Fruit fly (Drosophila melanogaster) whole organism, prepupa: ENCODE results near the gene Usf.

Experiments used
- Blimp-1 ChIP-seq: fragments of 200-800 bp; sonication (Bioruptor generic); optimal IDR thresholded peaks from 3 replicates; lab custom pipeline; 2017; ENCODE audit warnings: missing biosample characterization, missing genetic modification characterization, mild to moderate bottlenecking, moderate library complexity, missing genetic modification reagents
- CG10631 ChIP-seq: fragments of 200-800 bp; sonication (Bioruptor generic); optimal IDR thresholded peaks from 2 replicates; lab custom pipeline; 2016; ENCODE audit warnings: missing biosample characterization, missing genetic modification characterization
- CG10669 ChIP-seq: fragments of 200-800 bp; sonication (Bioruptor generic); optimal IDR thresholded peaks from 3 replicates; lab custom pipeline; 2018; ENCODE audit warnings: missing biosample characterization, mild to moderate bottlenecking, missing genetic modification characterization, moderate library complexity
- CG1621 ChIP-seq: fragments of 200-800 bp; sonication (Bioruptor generic); optimal IDR thresholded peaks from 3 replicates; lab custom pipeline; 2018; ENCODE audit warnings: missing biosample characterization, mild to moderate bottlenecking, missing genetic modification characterization
- CG16779 ChIP-seq: fragments of 200-800 bp; sonication (Bioruptor generic); optimal IDR thresholded peaks from 3 replicates; lab custom pipeline; 2017; ENCODE audit warnings: missing biosample characterization, mild to moderate bottlenecking, missing genetic modification characterization
- CG3032 ChIP-seq: fragments of 200-800 bp; optimal IDR thresholded peaks from 2 replicates; lab custom pipeline; 2019; ENCODE audit warnings: missing biosample characterization, mild to moderate bottlenecking, missing genetic modification characterization, moderate library complexity
- CG34406 ChIP-seq: fragments of 200-800 bp; sonication (Bioruptor generic); optimal IDR thresholded peaks from 3 replicates; lab custom pipeline; 2016; ENCODE audit warnings: missing biosample characterization, missing genetic modification characterization
- CG4318 ChIP-seq: fragments of 200-800 bp; sonication (Bioruptor generic); optimal IDR thresholded peaks from 3 replicates; lab custom pipeline; 2017; ENCODE audit warnings: missing biosample characterization, mild to moderate bottlenecking, missing genetic modification characterization
- CG6163 ChIP-seq: fragments of 200-800 bp; sonication (Bioruptor generic); IDR thresholded peaks from 3 replicates; pipeline ENCODE4 v1.3.6; 2022; ENCODE audit warnings: missing biosample characterization, missing genetic modification characterization
- CG6276 ChIP-seq: fragments of 200-800 bp; sonication (Bioruptor generic); optimal IDR thresholded peaks from 2 replicates; lab custom pipeline; 2017; ENCODE audit warnings: missing biosample characterization, mild to moderate bottlenecking, missing genetic modification characterization
- CG7368 ChIP-seq: fragments of 200-800 bp; sonication (Bioruptor generic); optimal IDR thresholded peaks from 3 replicates; lab custom pipeline; 2016; ENCODE audit warnings: missing biosample characterization, missing genetic modification characterization
- CG8319 ChIP-seq: fragments of 200-800 bp; sonication (Bioruptor generic); optimal IDR thresholded peaks from 3 replicates; lab custom pipeline; 2016; ENCODE audit warnings: missing biosample characterization, missing genetic modification characterization
- CG8632 ChIP-seq: fragments of 200-800 bp; sonication (Bioruptor generic); optimal IDR thresholded peaks from 3 replicates; lab custom pipeline; 2016; ENCODE audit warnings: missing biosample characterization, missing genetic modification characterization
- CG9139 ChIP-seq: fragments of 200-800 bp; sonication (Bioruptor generic); optimal IDR thresholded peaks from 3 replicates; lab custom pipeline; 2017; ENCODE audit warnings: missing biosample characterization, mild to moderate bottlenecking, missing genetic modification characterization
- Eip78C ChIP-seq: fragments of 200-800 bp; sonication (Bioruptor generic); peaks from one replicate; lab custom pipeline; 2016; ENCODE audit warnings: missing biosample characterization, missing genetic modification characterization
- Eip93F ChIP-seq: fragments of 200-800 bp; sonication (Bioruptor generic); optimal IDR thresholded peaks from 2 replicates; lab custom pipeline; 2016; ENCODE audit warnings: missing biosample characterization, mild to moderate bottlenecking, missing genetic modification characterization
- Ets21C ChIP-seq: fragments of 200-800 bp; sonication (Bioruptor generic); optimal IDR thresholded peaks from 3 replicates; lab custom pipeline; 2016; ENCODE audit warnings: missing biosample characterization, missing genetic modification characterization
- Ets96B ChIP-seq: fragments of 200-800 bp; optimal IDR thresholded peaks from 2 replicates; lab custom pipeline; 2019; ENCODE audit warnings: missing biosample characterization, mild to moderate bottlenecking, missing genetic modification characterization, moderate library complexity
- Gug ChIP-seq: fragments of 200-800 bp; sonication (Bioruptor generic); IDR thresholded peaks from 2 replicates; pipeline ENCODE4 v1.3.6; 2022; ENCODE audit warnings: missing biosample characterization, missing genetic modification characterization
- Hr38 ChIP-seq: sonication (Bioruptor generic); optimal IDR thresholded peaks from 2 replicates; lab custom pipeline; 2016; ENCODE audit warnings: missing biosample characterization, missing genetic modification characterization
- Hr39 ChIP-seq: fragments of 200-800 bp; sonication (Bioruptor generic); optimal IDR thresholded peaks from 2 replicates; lab custom pipeline; 2016; ENCODE audit warnings: missing biosample characterization, missing genetic modification characterization
- Lpt ChIP-seq: fragments of 200-800 bp; sonication (Bioruptor generic); optimal IDR thresholded peaks from 3 replicates; lab custom pipeline; 2016; ENCODE audit warnings: missing biosample characterization, missing genetic modification characterization
- Smox ChIP-seq: fragments of 200-800 bp; sonication (Bioruptor generic); optimal IDR thresholded peaks from 3 replicates; lab custom pipeline; 2016; ENCODE audit warnings: missing biosample characterization, missing genetic modification characterization
- Sox102F ChIP-seq: fragments of 200-800 bp; sonication (Bioruptor generic); optimal IDR thresholded peaks from 2 replicates; lab custom pipeline; 2016; ENCODE audit warnings: missing biosample characterization, mild to moderate bottlenecking, missing genetic modification characterization
- Sox14 ChIP-seq: fragments of 200-800 bp; sonication (Bioruptor generic); optimal IDR thresholded peaks from 3 replicates; lab custom pipeline; 2016; ENCODE audit warnings: missing biosample characterization, missing genetic modification characterization
- Sox15 ChIP-seq: fragments of 200-800 bp; sonication (Bioruptor generic); optimal IDR thresholded peaks from 3 replicates; lab custom pipeline; 2016; ENCODE audit warnings: missing biosample characterization, missing genetic modification characterization
- achi ChIP-seq: fragments of 200-800 bp; sonication (Bioruptor generic); optimal IDR thresholded peaks from 3 replicates; lab custom pipeline; 2016; ENCODE audit warnings: missing biosample characterization, missing genetic modification characterization
- cyc ChIP-seq: fragments of 200-800 bp; sonication (Bioruptor generic); optimal IDR thresholded peaks from 3 replicates; lab custom pipeline; 2016; ENCODE audit warnings: missing biosample characterization, missing genetic modification characterization
- dsx ChIP-seq: fragments of 200-800 bp; optimal IDR thresholded peaks from 3 replicates; lab custom pipeline; 2019; ENCODE audit warnings: missing biosample characterization, mild to moderate bottlenecking, missing genetic modification characterization, moderate library complexity; ENCODE audit not compliant: poor library complexity, severe bottlenecking
- eg ChIP-seq: fragments of 200-800 bp; sonication (Bioruptor generic); IDR thresholded peaks from 3 replicates; pipeline ENCODE4 v1.3.6; 2022; ENCODE audit warnings: missing biosample characterization, missing genetic modification characterization
- esn ChIP-seq: fragments of 200-800 bp; sonication (Bioruptor generic); optimal IDR thresholded peaks from 2 replicates; lab custom pipeline; 2016; ENCODE audit warnings: missing biosample characterization, mild to moderate bottlenecking, missing genetic modification characterization, moderate library complexity
- fkh ChIP-seq: fragments of 200-800 bp; sonication (Bioruptor generic); optimal IDR thresholded peaks from 3 replicates; lab custom pipeline; 2017; ENCODE audit warnings: missing biosample characterization, mild to moderate bottlenecking, missing genetic modification characterization, moderate library complexity
- lz ChIP-seq: fragments of 200-800 bp; sonication (Bioruptor generic); optimal IDR thresholded peaks from 3 replicates; lab custom pipeline; 2016; ENCODE audit warnings: missing biosample characterization, missing genetic modification characterization
- pdm3 ChIP-seq: fragments of 200-800 bp; sonication (Bioruptor generic); optimal IDR thresholded peaks from 3 replicates; lab custom pipeline; 2016; ENCODE audit warnings: missing biosample characterization, missing genetic modification characterization
- spab ChIP-seq: fragments of 200-800 bp; sonication (Bioruptor generic); optimal IDR thresholded peaks from 2 replicates; lab custom pipeline; 2017; ENCODE audit warnings: missing biosample characterization, mild to moderate bottlenecking, missing genetic modification characterization, missing genetic modification reagents
- svp ChIP-seq: fragments of 200-800 bp; sonication (Bioruptor generic); peaks from one replicate; lab custom pipeline; 2016; ENCODE audit warnings: missing biosample characterization, missing genetic modification characterization
- topi ChIP-seq: fragments of 200-800 bp; sonication (Bioruptor generic); optimal IDR thresholded peaks from 3 replicates; lab custom pipeline; 2016; ENCODE audit warnings: missing biosample characterization, missing genetic modification characterization
- vri ChIP-seq: fragments of 200-800 bp; sonication (Bioruptor generic); optimal IDR thresholded peaks from 3 replicates; lab custom pipeline; 2016; ENCODE audit warnings: missing biosample characterization, mild to moderate bottlenecking, missing genetic modification characterization

Usf gene

dm6 chrX:4560182-4560845, 11.7 kb upstream of the Usf start (continued):
- TF ChIP-seq spab (GFP tag; lab: Kevin White, UChicago) (no peak), Sox102F (GFP tag; lab: Kevin White, UChicago) (peak; percentile 19), Gug (no peak), CG34406 (GFP tag; lab: Kevin White, UChicago) (no peak), topi (GFP tag; lab: Kevin White, UChicago) (peak; percentile 37), CG1621 (tag; lab: Kevin White, UChicago) (peak; percentile 12), Ets21C (no peak), Hr39 (GFP tag; lab: Kevin White, UChicago) (peak; percentile 55), svp (no peak)

dm6 chrX:4557772-4558171, 9.2 kb upstream of the Usf start, which contains the start of gene CG3546:
Gene CG3546, plus strand, starts transcription at chrX:4558072.
- no peak for TF ChIP-seq Eip93F (GFP tag; lab: Kevin White, UChicago)
- no peak for TF ChIP-seq topi (GFP tag; lab: Kevin White, UChicago)
- no peak for TF ChIP-seq CG8319
- no peak for TF ChIP-seq CG9139 (GFP tag; lab: Kevin White, UChicago)
- no peak for TF ChIP-seq cyc (GFP tag; lab: Kevin White, UChicago)
- TF ChIP-seq CG10669 (GFP tag; lab: Kevin White, UChicago) = no peak
- no peak for TF ChIP-seq dsx (GFP tag; lab: Kevin White, UChicago)
- no peak for TF ChIP-seq CG7368 (GFP tag; lab: Kevin White, UChicago)
- TF ChIP-seq eg = no peak
- no peak for TF ChIP-seq Ets96B
- TF ChIP-seq Sox15 (GFP tag; lab: Kevin White, UChicago) = no peak
- TF ChIP-seq Smox (GFP tag; lab: Kevin White, UChicago) = no peak
- TF ChIP-seq achi (GFP tag; lab: Kevin White, UChicago) = no peak
- TF ChIP-seq Hr38 (GFP tag; lab: Kevin White, UChicago) = no peak
- no peak for TF ChIP-seq Gug

- TF ChIP-seq vri (GFP tag; lab: Kevin White, UChicago) = peak; percentile 59
- no peak for TF ChIP-seq pdm3
These were observed 7.2 kb upstream of the Usf start for dm6 chrX:4555833-4556232.

dm6 chrX:4554718-4555117, 6.1 kb upstream of the Usf start:
- TF ChIP-seq CG8632 (GFP tag; lab: Kevin White, UChicago) (no peak), CG10631 (GFP tag; lab: Kevin White, UChicago) (no peak), Lpt (no peak), CG4318 (GFP tag; lab: Kevin White, UChicago) (no peak)

- TF ChIP-seq CG1621 (tag; lab: Kevin White, UChicago) (peak; percentile 30), fkh (GFP tag; lab: Kevin White, UChicago) (no peak), cyc (GFP tag; lab: Kevin White, UChicago) (peak; percentile 51), esn (GFP tag; lab: Kevin White, UChicago) (peak; percentile 39), vri (GFP tag; lab: Kevin White, UChicago) (peak; percentile 33), Eip78C (peak; percentile 76), CG6163 (GFP tag; lab: Robert Waterston, UW) (0 out of 3 replicates have a peak, but pooled peaks have one; percentile 7), CG6276 (GFP tag; lab: Kevin White, UChicago) (no peak), Blimp-1 (GFP tag; lab: Kevin White, UChicago) (no peak), lz (GFP tag; lab: Kevin White, UChicago) (peak; percentile 36), CG16779 (tag; lab: Kevin White, UChicago) (no peak), Sox14 (peak; percentile 49), CG3032 (tag; lab: Kevin White, UChicago) (peak; percentile 21), Gug (no peak)
These were observed 5.4 kb upstream of the Usf start, which contains the start of gene CG11444 for dm6 chrX:4553999-4554398. Gene CG11444, minus strand, starts transcription at chrX:4554398.
